Fruit fly (Drosophila melanogaster) whole organism, prepupa: Measurements from ENCODE around the gene tank.

Experiments
- Blimp-1 ChIP-seq: fragments of 200-800 bp; sonication (Bioruptor generic); optimal IDR thresholded peaks from 3 replicates; lab custom pipeline; 2017; ENCODE audit warnings: missing biosample characterization, missing genetic modification characterization, mild to moderate bottlenecking, moderate library complexity, missing genetic modification reagents
- CG10631 ChIP-seq: fragments of 200-800 bp; sonication (Bioruptor generic); optimal IDR thresholded peaks from 2 replicates; lab custom pipeline; 2016; ENCODE audit warnings: missing biosample characterization, missing genetic modification characterization
- CG10669 ChIP-seq: fragments of 200-800 bp; sonication (Bioruptor generic); optimal IDR thresholded peaks from 3 replicates; lab custom pipeline; 2018; ENCODE audit warnings: missing biosample characterization, mild to moderate bottlenecking, missing genetic modification characterization, moderate library complexity
- CG11294 ChIP-seq: fragments of 200-800 bp; sonication (Bioruptor generic); IDR thresholded peaks from 2 replicates; pipeline ENCODE4 v1.3.6; 2022; ENCODE audit warnings: missing biosample characterization, missing genetic modification characterization
- CG11762 ChIP-seq: fragments of 200-800 bp; sonication (Bioruptor generic); optimal IDR thresholded peaks from 3 replicates; lab custom pipeline; 2016; ENCODE audit warnings: missing biosample characterization, missing genetic modification characterization; ENCODE audit not compliant: insufficient read depth
- CG11902 ChIP-seq: fragments of 200-800 bp; sonication (Bioruptor generic); optimal IDR thresholded peaks from 3 replicates; lab custom pipeline; 2016; ENCODE audit warnings: missing biosample characterization, missing genetic modification characterization
- CG1621 ChIP-seq: fragments of 200-800 bp; sonication (Bioruptor generic); optimal IDR thresholded peaks from 3 replicates; lab custom pipeline; 2018; ENCODE audit warnings: missing biosample characterization, mild to moderate bottlenecking, missing genetic modification characterization
- CG16779 ChIP-seq: fragments of 200-800 bp; sonication (Bioruptor generic); optimal IDR thresholded peaks from 3 replicates; lab custom pipeline; 2017; ENCODE audit warnings: missing biosample characterization, mild to moderate bottlenecking, missing genetic modification characterization
- CG32006 ChIP-seq: fragments of 200-800 bp; sonication (Bioruptor generic); optimal IDR thresholded peaks from 3 replicates; lab custom pipeline; 2017; ENCODE audit warnings: missing biosample characterization, mild to moderate bottlenecking, missing genetic modification characterization
- CG4318 ChIP-seq: fragments of 200-800 bp; sonication (Bioruptor generic); optimal IDR thresholded peaks from 3 replicates; lab custom pipeline; 2017; ENCODE audit warnings: missing biosample characterization, mild to moderate bottlenecking, missing genetic modification characterization
- CG6808 ChIP-seq: fragments of 200-800 bp; sonication (Bioruptor generic); optimal IDR thresholded peaks from 3 replicates; lab custom pipeline; 2017; ENCODE audit warnings: missing biosample characterization, missing genetic modification characterization, mild to moderate bottlenecking, moderate library complexity, missing genetic modification reagents
- CG8319 ChIP-seq: fragments of 200-800 bp; sonication (Bioruptor generic); optimal IDR thresholded peaks from 3 replicates; lab custom pipeline; 2016; ENCODE audit warnings: missing biosample characterization, missing genetic modification characterization
- Eip75B ChIP-seq: fragments of 200-800 bp; sonication (Bioruptor generic); optimal IDR thresholded peaks from 3 replicates; lab custom pipeline; 2016; ENCODE audit warnings: missing biosample characterization, missing genetic modification characterization
- Eip78C ChIP-seq: fragments of 200-800 bp; sonication (Bioruptor generic); peaks from one replicate; lab custom pipeline; 2016; ENCODE audit warnings: missing biosample characterization, missing genetic modification characterization
- Eip93F ChIP-seq: fragments of 200-800 bp; sonication (Bioruptor generic); optimal IDR thresholded peaks from 2 replicates; lab custom pipeline; 2016; ENCODE audit warnings: missing biosample characterization, mild to moderate bottlenecking, missing genetic modification characterization
- Ets21C ChIP-seq: fragments of 200-800 bp; sonication (Bioruptor generic); optimal IDR thresholded peaks from 3 replicates; lab custom pipeline; 2016; ENCODE audit warnings: missing biosample characterization, missing genetic modification characterization
- Hr38 ChIP-seq: sonication (Bioruptor generic); optimal IDR thresholded peaks from 2 replicates; lab custom pipeline; 2016; ENCODE audit warnings: missing biosample characterization, missing genetic modification characterization
- Hr4 ChIP-seq: fragments of 200-800 bp; sonication (Bioruptor generic); optimal IDR thresholded peaks from 3 replicates; lab custom pipeline; 2016; ENCODE audit warnings: missing biosample characterization, missing genetic modification characterization
- Met ChIP-seq: fragments of 200-800 bp; sonication (Bioruptor generic); optimal IDR thresholded peaks from 3 replicates; lab custom pipeline; 2016; ENCODE audit warnings: missing biosample characterization, missing genetic modification characterization
- Smox ChIP-seq: fragments of 200-800 bp; sonication (Bioruptor generic); optimal IDR thresholded peaks from 3 replicates; lab custom pipeline; 2016; ENCODE audit warnings: missing biosample characterization, missing genetic modification characterization
- acj6 ChIP-seq: fragments of 200-800 bp; sonication (Bioruptor generic); optimal IDR thresholded peaks from 3 replicates; lab custom pipeline; 2016; ENCODE audit warnings: missing biosample characterization, missing genetic modification characterization
- dac ChIP-seq: fragments of 200-800 bp; sonication (Bioruptor generic); optimal IDR thresholded peaks from 2 replicates; lab custom pipeline; 2017; ENCODE audit warnings: missing biosample characterization, mild to moderate bottlenecking, missing genetic modification characterization
- dsx ChIP-seq: fragments of 200-800 bp; optimal IDR thresholded peaks from 3 replicates; lab custom pipeline; 2019; ENCODE audit warnings: missing biosample characterization, mild to moderate bottlenecking, missing genetic modification characterization, moderate library complexity; ENCODE audit not compliant: poor library complexity, severe bottlenecking
- eg ChIP-seq: fragments of 200-800 bp; sonication (Bioruptor generic); IDR thresholded peaks from 3 replicates; pipeline ENCODE4 v1.3.6; 2022; ENCODE audit warnings: missing biosample characterization, missing genetic modification characterization
- esn ChIP-seq: fragments of 200-800 bp; sonication (Bioruptor generic); optimal IDR thresholded peaks from 2 replicates; lab custom pipeline; 2016; ENCODE audit warnings: missing biosample characterization, mild to moderate bottlenecking, missing genetic modification characterization, moderate library complexity
- fd59A ChIP-seq: fragments of 200-800 bp; sonication (Bioruptor generic); optimal IDR thresholded peaks from 2 replicates; lab custom pipeline; 2017; ENCODE audit warnings: missing biosample characterization, mild to moderate bottlenecking, missing genetic modification characterization, missing genetic modification reagents
- fkh ChIP-seq: fragments of 200-800 bp; sonication (Bioruptor generic); optimal IDR thresholded peaks from 3 replicates; lab custom pipeline; 2017; ENCODE audit warnings: missing biosample characterization, mild to moderate bottlenecking, missing genetic modification characterization, moderate library complexity
- lz ChIP-seq: fragments of 200-800 bp; sonication (Bioruptor generic); optimal IDR thresholded peaks from 3 replicates; lab custom pipeline; 2016; ENCODE audit warnings: missing biosample characterization, missing genetic modification characterization
- net ChIP-seq: fragments of 200-800 bp; sonication (Bioruptor generic); optimal IDR thresholded peaks from 3 replicates; lab custom pipeline; 2016; ENCODE audit warnings: missing biosample characterization, missing genetic modification characterization
- pdm3 ChIP-seq: fragments of 200-800 bp; sonication (Bioruptor generic); optimal IDR thresholded peaks from 3 replicates; lab custom pipeline; 2016; ENCODE audit warnings: missing biosample characterization, missing genetic modification characterization
- salr ChIP-seq, 2 experiments: fragments of 200-800 bp; sonication (Bioruptor generic); optimal IDR thresholded peaks; 3 replicates each; lab custom pipeline; 2016 to 2018; ENCODE audit warnings: missing biosample characterization in 2 of 2, missing genetic modification characterization in 2 of 2, mild to moderate bottlenecking in 1 of 2
- spab ChIP-seq: fragments of 200-800 bp; sonication (Bioruptor generic); optimal IDR thresholded peaks from 2 replicates; lab custom pipeline; 2017; ENCODE audit warnings: missing biosample characterization, mild to moderate bottlenecking, missing genetic modification characterization, missing genetic modification reagents
- ss ChIP-seq, 2 experiments: fragments of 200-800 bp; sonication (Bioruptor generic); optimal IDR thresholded peaks; 2 replicates in 1 of 2; 3 replicates in 1 of 2; lab custom pipeline; 2017 to 2018; ENCODE audit warnings: mild to moderate bottlenecking in 2 of 2, missing biosample characterization in 2 of 2, missing genetic modification characterization in 2 of 2, moderate library complexity in 1 of 2
- svp ChIP-seq: fragments of 200-800 bp; sonication (Bioruptor generic); peaks from one replicate; lab custom pipeline; 2016; ENCODE audit warnings: missing biosample characterization, missing genetic modification characterization
- topi ChIP-seq: fragments of 200-800 bp; sonication (Bioruptor generic); optimal IDR thresholded peaks from 3 replicates; lab custom pipeline; 2016; ENCODE audit warnings: missing biosample characterization, missing genetic modification characterization

tank gene

dm6 chr2L:4797643-4798042 is 40.2 kb downstream of the tank start (continued):
- TF ChIP-seq eg (GFP tag; lab: Robert Waterston, UW), result peak; percentile 83
- TF ChIP-seq topi (GFP tag; lab: Kevin White, UChicago), result peak; percentile 4
- peak; percentile 10 for TF ChIP-seq Eip75B
- TF ChIP-seq CG32006, result peak; percentile 71
- TF ChIP-seq Ets21C (GFP tag; lab: Kevin White, UChicago), result no peak
- peak; percentile 43 for TF ChIP-seq svp
- TF ChIP-seq CG10669 (GFP tag; lab: Kevin White, UChicago), result peak; percentile 26
- TF ChIP-seq fkh (GFP tag; lab: Kevin White, UChicago), result no peak
- TF ChIP-seq dac (GFP tag; lab: Kevin White, UChicago), result peak; percentile 26
- TF ChIP-seq Met (GFP tag; lab: Kevin White, UChicago), result peak; percentile 68
- no peak for TF ChIP-seq CG11902 (GFP tag; lab: Kevin White, UChicago)
- TF ChIP-seq CG8319, result peak; percentile 55
- peak; percentile 57 for TF ChIP-seq esn (GFP tag; lab: Kevin White, UChicago)
- peak; percentile 42 for TF ChIP-seq Hr4
- no peak for TF ChIP-seq fd59A (GFP tag; lab: Kevin White, UChicago)
- no peak for TF ChIP-seq CG1621 (tag; lab: Kevin White, UChicago)
- no peak for TF ChIP-seq net
- no peak for TF ChIP-seq ss (GFP tag; optimal IDR thresholded peaks at IDR 0.05; lab: Kevin White, UChicago)
- peak; percentile 9 for TF ChIP-seq CG10631 (GFP tag; lab: Kevin White, UChicago)

dm6 chr2L:4794524-4794804 is 43.3 kb downstream of the tank start, which contains the start of gene CG3294:
CG3294 (plus strand) TSS chr2L:4794549.
- no peak for TF ChIP-seq Hr38 (GFP tag; lab: Kevin White, UChicago)
- no peak for TF ChIP-seq CG4318
- no peak for TF ChIP-seq CG6808
- no peak for TF ChIP-seq fkh (GFP tag; lab: Kevin White, UChicago)
- no peak for TF ChIP-seq lz
- TF ChIP-seq acj6 (GFP tag; lab: Kevin White, UChicago), result no peak
- no peak for TF ChIP-seq topi (GFP tag; lab: Kevin White, UChicago)
- no peak for TF ChIP-seq Smox (GFP tag; lab: Kevin White, UChicago)
- TF ChIP-seq salr (GFP tag; optimal IDR thresholded peaks at IDR 0.05; lab: Kevin White, UChicago), result no peak
- no peak for TF ChIP-seq CG8319
- no peak for TF ChIP-seq CG16779 (tag; lab: Kevin White, UChicago)
- TF ChIP-seq Hr4, result no peak
- no peak for TF ChIP-seq CG11294 (GFP tag; lab: Robert Waterston, UW)
- no peak for TF ChIP-seq Eip93F (GFP tag; lab: Kevin White, UChicago)
- no peak for TF ChIP-seq Ets21C (GFP tag; lab: Kevin White, UChicago)
- TF ChIP-seq pdm3 (GFP tag; lab: Kevin White, UChicago), result no peak
- no peak for TF ChIP-seq CG11762 (GFP tag; lab: Kevin White, UChicago)

dm6 chr2L:4793780-4794523 is 43.8 kb downstream of the tank start, which contains the start of gene fipi:
fipi (minus strand) TSS chr2L:4794044.
- TF ChIP-seq Eip78C (GFP tag; lab: Kevin White, UChicago) (peak; percentile 66), CG11294 (GFP tag; lab: Robert Waterston, UW) (no peak), svp (peak; percentile 46), Blimp-1 (GFP tag; lab: Kevin White, UChicago) (no peak), eg (GFP tag; lab: Robert Waterston, UW) (peak; percentile 27; the same call in 1 of the 3 replicates), dac (GFP tag; lab: Kevin White, UChicago) (no peak), dsx (GFP tag; lab: Kevin White, UChicago) (peak; percentile 78), spab (GFP tag; lab: Kevin White, UChicago) (no peak)
